Worm (Caenorhabditis elegans): Measurements from ENCODE around the gene unc-17.

Gene unc-17

ce11 chrIV:3648634-3649240, 24.2 kb upstream of the unc-17 start, which contains the start of gene CC8.2 (continued):
- TF ChIP-seq K12H6.12 (tag; optimal IDR thresholded peaks at IDR 0.05) (no peak), cebp-1 (GFP tag; IDR thresholded peaks at IDR 0.05) (no peak), cebp-1 (tag; optimal IDR thresholded peaks at IDR 0.05) (peak; percentile 6), dpl-1 (GFP tag; optimal IDR thresholded peaks at IDR 0.05) (peak; percentile 49), ztf-6 (GFP tag; IDR thresholded peaks at IDR 0.05) (no peak), madf-8 (GFP tag; conservative IDR thresholded peaks at IDR 0.05) (peak; percentile 92), lin-54 (GFP tag; optimal IDR thresholded peaks at IDR 0.05) (peak; percentile 3), B0336.3 (GFP tag; IDR thresholded peaks at IDR 0.05) (peak; percentile 43; the same call in 1 of the 2 replicates), lin-26 (GFP tag; IDR thresholded peaks at IDR 0.05) (peak; percentile 82), madf-6 (GFP tag; IDR thresholded peaks at IDR 0.05) (peak; percentile 96), ekl-4 (GFP tag; IDR thresholded peaks at IDR 0.05) (peak; percentile 72), atf-7 (tag; optimal IDR thresholded peaks at IDR 0.05) (peak; percentile 12), sea-2 (GFP tag; IDR thresholded peaks at IDR 0.05) (no peak), aptf-2 (GFP tag; conservative IDR thresholded peaks at IDR 0.05) (peak; percentile 63; the same call in 1 of the 2 replicates), Y53G8AR.9 (GFP tag; conservative IDR thresholded peaks at IDR 0.05) (0 out of 2 replicates have a peak, but pooled peaks have one; percentile 65), hmg-1.2 (GFP tag; IDR thresholded peaks at IDR 0.05) (peak; percentile 63)

DNA sequence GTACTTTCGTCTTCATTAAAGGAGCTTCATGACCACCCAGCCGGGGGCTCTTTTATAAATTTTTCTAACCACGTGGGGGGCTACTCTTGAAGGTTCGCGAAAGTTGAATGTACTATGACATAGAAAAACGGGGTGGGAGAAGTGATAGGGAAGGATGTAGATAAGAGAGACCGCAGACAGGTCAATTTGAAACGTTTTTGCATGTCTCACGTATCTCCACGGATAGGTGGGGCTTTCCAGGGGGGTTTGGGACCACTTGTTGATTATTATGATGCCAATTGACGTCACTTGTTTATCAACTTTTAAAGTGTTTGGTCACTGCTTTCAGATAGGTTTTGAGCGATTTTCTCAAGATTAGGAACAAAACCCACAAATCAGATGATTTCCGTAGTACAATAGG, 23.1 kb upstream of the unc-17 start:
- TF ChIP-seq cebp-1 (GFP tag; IDR thresholded peaks at IDR 0.05) = no peak
- TF ChIP-seq cebp-1 (tag; optimal IDR thresholded peaks at IDR 0.05) = peak; percentile 20
- no peak for TF ChIP-seq F37B4.10 (GFP tag; IDR thresholded peaks at IDR 0.05)
- TF ChIP-seq hlh-12 (tag; optimal IDR thresholded peaks at IDR 0.05) = no peak
- TF ChIP-seq chd-7 (tag; optimal IDR thresholded peaks at IDR 0.05) = no peak
- no peak for TF ChIP-seq ceh-27 (GFP tag; optimal IDR thresholded peaks at IDR 0.05)
- peak; percentile 31; the same call in 1 of the 2 replicates for TF ChIP-seq hsf-1 (GFP tag; IDR thresholded peaks at IDR 0.05)
- TF ChIP-seq K11D2.4 (GFP tag; IDR thresholded peaks at IDR 0.05) = peak; percentile 44; the same call in 1 of the 2 replicates
- TF ChIP-seq ztf-26 (tag; optimal IDR thresholded peaks at IDR 0.05) = peak; percentile 50

ce11 chrIV:3646338-3647154, 22.0 kb upstream of the unc-17 start:
- TF ChIP-seq Y53G8AR.9 (GFP tag; conservative IDR thresholded peaks at IDR 0.05) (no peak), madf-3 (GFP tag; IDR thresholded peaks at IDR 0.05) (no peak), zfh-2 (GFP tag; conservative IDR thresholded peaks at IDR 0.05) (peak; percentile 70)

ce11 chrIV:3645487-3645886, 21.0 kb upstream of the unc-17 start:
- no peak for TF ChIP-seq ceh-100 (GFP tag; IDR thresholded peaks at IDR 0.05)
- TF ChIP-seq bed-2 (GFP tag; IDR thresholded peaks at IDR 0.05) = no peak
- no peak for TF ChIP-seq mes-4 (tag; optimal IDR thresholded peaks at IDR 0.05)
- peak; percentile 48 for TF ChIP-seq sptf-2 (GFP tag; optimal IDR thresholded peaks at IDR 0.05)
- peak; percentile 24; the same call in 1 of the 2 replicates for TF ChIP-seq egrh-3 (GFP tag; IDR thresholded peaks at IDR 0.05)
- peak; percentile 22; the same call in 1 of the 2 replicates for TF ChIP-seq mcd-1 (GFP tag; IDR thresholded peaks at IDR 0.05)
- 0 out of 2 replicates have a peak, but pooled peaks have one; percentile 24 for TF ChIP-seq cebp-2 (GFP tag; IDR thresholded peaks at IDR 0.05)
- peak; percentile 59; the same call in 1 of the 2 replicates for TF ChIP-seq dox-1 (GFP tag; IDR thresholded peaks at IDR 0.05)
- peak; percentile 89 for TF ChIP-seq zfh-2 (GFP tag; conservative IDR thresholded peaks at IDR 0.05)
- TF ChIP-seq ama-1 (optimal IDR thresholded peaks at IDR 0.05) = no peak
- no peak for TF ChIP-seq ama-1 (GFP tag; optimal IDR thresholded peaks at IDR 0.05)
- 0 out of 2 replicates have a peak, but pooled peaks have one; percentile 15 for TF ChIP-seq egl-44 (GFP tag; IDR thresholded peaks at IDR 0.05)
